Worm (Caenorhabditis elegans) whole organism, L3 larva: ENCODE results near the gene F09F9.1.

Experiments used
- egl-27 ChIP-seq: sonication (generic microtip); optimal IDR thresholded peaks from 4 replicates; lab custom pipeline; 2017; ENCODE audit warnings: missing biosample characterization, missing genetic modification reagents, missing genetic modification characterization
- nhr-11 ChIP-seq: fragments of 150-350 bp; optimal IDR thresholded peaks from 2 replicates; lab custom pipeline; 2014; ENCODE audit warnings: missing biosample characterization, missing genetic modification characterization
- nhr-25 ChIP-seq: sonication (generic microtip); optimal IDR thresholded peaks from 2 replicates; lab custom pipeline; 2017; ENCODE audit warnings: missing biosample characterization, missing genetic modification characterization
- nhr-76 ChIP-seq: fragments of 150-350 bp; sonication (generic microtip); optimal IDR thresholded peaks from 5 replicates; lab custom pipeline; 2014; ENCODE audit warnings: missing biosample characterization, missing genetic modification characterization
- unc-39 ChIP-seq: sonication (generic microtip); optimal IDR thresholded peaks from 4 replicates; lab custom pipeline; 2017; ENCODE audit warnings: missing biosample characterization, missing genetic modification characterization
- unc-62 ChIP-seq: fragments of 150-350 bp; sonication (generic microtip); optimal IDR thresholded peaks from 4 replicates; lab custom pipeline; 2014; ENCODE audit warnings: missing biosample characterization, missing genetic modification reagents, missing genetic modification characterization
- zag-1 ChIP-seq: fragments of 150-350 bp; optimal IDR thresholded peaks from 2 replicates; lab custom pipeline; 2014; ENCODE audit warnings: missing biosample characterization, missing genetic modification characterization

DNA sequence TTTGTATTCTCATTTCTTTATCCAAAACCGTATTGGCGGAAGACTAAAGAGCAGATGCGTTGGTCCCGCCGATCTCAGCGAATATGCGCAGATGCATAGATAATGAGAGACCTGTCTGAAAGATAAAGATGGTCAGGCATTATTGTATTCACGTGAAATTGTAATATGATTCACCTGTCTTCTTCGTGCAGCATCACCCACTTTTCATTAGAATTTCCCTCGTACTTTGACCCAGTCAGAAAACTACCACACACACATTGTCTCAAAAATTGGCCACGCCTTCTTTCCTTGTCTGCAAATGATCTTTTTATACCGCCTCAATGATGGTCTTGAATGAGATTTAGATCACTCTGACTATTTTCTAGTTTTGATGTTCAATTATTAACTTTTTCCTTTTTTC, 30.9 kb downstream of the F09F9.1 start:
- TF ChIP-seq nhr-25 (tag; lab: Kevin White, UChicago): no peak
- TF ChIP-seq nhr-11 (tag; lab: Kevin White, UChicago): no peak
- no peak for TF ChIP-seq unc-39 (tag; lab: Kevin White, UChicago)
- no peak for TF ChIP-seq zag-1
- TF ChIP-seq nhr-76 (tag; lab: Kevin White, UChicago): no peak
- no peak for TF ChIP-seq egl-27 (tag; lab: Kevin White, UChicago)
- TF ChIP-seq unc-62 (GFP tag; lab: Kevin White, UChicago): no peak
